Worm (Caenorhabditis elegans) whole organism, young adult: ENCODE data around the gene T24H10.4.

Source experiments
- B0261.1 ChIP-seq: sonication (generic microtip); optimal IDR thresholded peaks from 2 replicates; lab custom pipeline; 2016; ENCODE audit warnings: mild to moderate bottlenecking, missing genetic modification characterization, moderate library complexity, missing compliant biosample characterization
- B0336.3 ChIP-seq: fragments of 200-800 bp; sonication (Bioruptor generic); IDR thresholded peaks from 2 replicates; pipeline ENCODE4 v1.3.6; 2022; ENCODE audit warnings: missing genetic modification characterization, missing compliant biosample characterization
- C06A6.2 ChIP-seq: fragments of 200-800 bp; sonication (Bioruptor generic); conservative IDR thresholded peaks from 2 replicates; pipeline ENCODE4 v1.3.6; 2022; ENCODE audit warnings: missing genetic modification characterization, missing compliant biosample characterization
- F37B4.10 ChIP-seq: fragments of 200-800 bp; sonication (Bioruptor generic); IDR thresholded peaks from 2 replicates; pipeline ENCODE4 v1.3.6; 2022; ENCODE audit warnings: missing genetic modification characterization, missing compliant biosample characterization
- F49E8.2 ChIP-seq: sonication (generic microtip); optimal IDR thresholded peaks from 3 replicates; lab custom pipeline; 2017; ENCODE audit warnings: missing genetic modification characterization, mild to moderate bottlenecking, missing compliant biosample characterization, antibody characterized with exemption, moderate library complexity; ENCODE audit not compliant: insufficient read depth
- F55B11.4 ChIP-seq: sonication (generic microtip); optimal IDR thresholded peaks from 2 replicates; lab custom pipeline; 2016; ENCODE audit warnings: missing compliant biosample characterization, missing genetic modification characterization, borderline replicate concordance; ENCODE audit not compliant: insufficient read depth
- F57C9.4 ChIP-seq: sonication (generic microtip); optimal IDR thresholded peaks from 2 replicates; lab custom pipeline; 2017; ENCODE audit warnings: mild to moderate bottlenecking, missing genetic modification characterization, missing compliant biosample characterization
- K12H6.12 ChIP-seq: fragments of 200-800 bp; sonication (Bioruptor generic); optimal IDR thresholded peaks from 2 replicates; lab custom pipeline; 2018; ENCODE audit warnings: mild to moderate bottlenecking, missing genetic modification characterization, missing compliant biosample characterization
- T07F8.4 ChIP-seq: sonication (generic microtip); optimal IDR thresholded peaks from 2 replicates; lab custom pipeline; 2016; ENCODE audit warnings: mild to moderate bottlenecking, missing genetic modification characterization, moderate library complexity, missing compliant biosample characterization
- Y56A3A.18 ChIP-seq: fragments of 200-800 bp; sonication (Bioruptor generic); IDR thresholded peaks from 2 replicates; pipeline ENCODE4 v1.3.6; 2022; ENCODE audit warnings: missing genetic modification reagents, missing genetic modification characterization, missing compliant biosample characterization
- Y95B8A.8 ChIP-seq: fragments of 200-800 bp; sonication (Bioruptor generic); IDR thresholded peaks from 2 replicates; pipeline ENCODE4 v1.3.6; 2022; ENCODE audit warnings: missing genetic modification reagents, missing genetic modification characterization, missing compliant biosample characterization
- akir-1 ChIP-seq: fragments of 200-800 bp; sonication (Bioruptor generic); optimal IDR thresholded peaks from 2 replicates; lab custom pipeline; 2018; ENCODE audit warnings: mild to moderate bottlenecking, missing genetic modification characterization, moderate library complexity, missing compliant biosample characterization
- aptf-3 ChIP-seq: fragments of 200-800 bp; sonication (Bioruptor generic); IDR thresholded peaks from 2 replicates; pipeline ENCODE4 v1.3.6; 2022; ENCODE audit warnings: missing genetic modification characterization, missing compliant biosample characterization
- atf-7 ChIP-seq: sonication (generic microtip); optimal IDR thresholded peaks from 2 replicates; lab custom pipeline; 2017; ENCODE audit warnings: mild to moderate bottlenecking, missing genetic modification characterization, missing compliant biosample characterization
- bed-1 ChIP-seq: fragments of 200-800 bp; sonication (Bioruptor generic); IDR thresholded peaks from 2 replicates; pipeline ENCODE4 v1.3.6; 2022; ENCODE audit warnings: missing genetic modification reagents, missing genetic modification characterization, missing compliant biosample characterization
- bed-2 ChIP-seq: fragments of 200-800 bp; sonication (Bioruptor generic); IDR thresholded peaks from 2 replicates; pipeline ENCODE4 v1.3.6; 2022; ENCODE audit warnings: missing genetic modification reagents, missing genetic modification characterization, missing compliant biosample characterization
- cebp-1 ChIP-seq, 2 experiments: fragments of 200-800 bp in 1 of 2; sonication (Bioruptor generic) in 1 of 2; sonication (generic microtip) in 1 of 2; IDR thresholded peaks in 1 of 2; optimal IDR thresholded peaks in 1 of 2; 2 replicates each; pipeline versions ENCODE4 v1.3.6 to Lab custom; 2017 to 2022; ENCODE audit warnings: missing compliant biosample characterization in 2 of 2, missing genetic modification characterization in 2 of 2, mild to moderate bottlenecking in 1 of 2, missing genetic modification reagents in 1 of 2, moderate library complexity in 1 of 2
- ceh-100 ChIP-seq: fragments of 200-800 bp; sonication (Bioruptor generic); IDR thresholded peaks from 2 replicates; pipeline ENCODE4 v1.3.6; 2022; ENCODE audit warnings: missing genetic modification reagents, missing genetic modification characterization, missing compliant biosample characterization
- ceh-27 ChIP-seq: fragments of 200-800 bp; sonication (Bioruptor generic); optimal IDR thresholded peaks from 2 replicates; lab custom pipeline; 2018; ENCODE audit warnings: mild to moderate bottlenecking, missing genetic modification characterization, moderate library complexity, missing compliant biosample characterization
- ceh-58 ChIP-seq: fragments of 200-800 bp; sonication (Bioruptor generic); IDR thresholded peaks from 2 replicates; pipeline ENCODE4 v1.3.6; 2022; ENCODE audit warnings: missing genetic modification characterization, missing compliant biosample characterization
- chd-7 ChIP-seq: sonication (generic microtip); optimal IDR thresholded peaks from 2 replicates; lab custom pipeline; 2016; ENCODE audit warnings: mild to moderate bottlenecking, missing genetic modification characterization, moderate library complexity, missing compliant biosample characterization
- die-1 ChIP-seq: sonication (generic microtip); optimal IDR thresholded peaks from 2 replicates; lab custom pipeline; 2016; ENCODE audit warnings: missing genotype, mild to moderate bottlenecking, missing genetic modification characterization, missing compliant biosample characterization
- dpl-1 ChIP-seq: fragments of 150-350 bp; optimal IDR thresholded peaks from 2 replicates; lab custom pipeline; 2014; ENCODE audit warnings: missing biosample characterization, missing genetic modification reagents, missing genetic modification characterization
- efl-1 ChIP-seq: fragments of 150-350 bp; optimal IDR thresholded peaks from 2 replicates; lab custom pipeline; 2014; ENCODE audit warnings: missing biosample characterization, missing genetic modification reagents, missing genetic modification characterization
- ets-4 ChIP-seq: fragments of 200-800 bp; sonication (Bioruptor generic); optimal IDR thresholded peaks from 2 replicates; lab custom pipeline; 2018; ENCODE audit warnings: mild to moderate bottlenecking, missing genetic modification characterization, missing compliant biosample characterization
- fkh-3 ChIP-seq: sonication (generic microtip); optimal IDR thresholded peaks from 2 replicates; lab custom pipeline; 2016; ENCODE audit warnings: mild to moderate bottlenecking, missing genetic modification characterization, missing compliant biosample characterization
- gei-17 ChIP-seq: fragments of 200-800 bp; sonication (Bioruptor generic); optimal IDR thresholded peaks from 2 replicates; lab custom pipeline; 2018; ENCODE audit warnings: mild to moderate bottlenecking, missing genetic modification characterization, missing compliant biosample characterization
- hlh-12 ChIP-seq: sonication (generic microtip); optimal IDR thresholded peaks from 2 replicates; lab custom pipeline; 2016; ENCODE audit warnings: missing genetic modification characterization, missing compliant biosample characterization
- hmg-1.2 ChIP-seq: fragments of 200-800 bp; sonication (Bioruptor generic); IDR thresholded peaks from 2 replicates; pipeline ENCODE4 v1.3.6; 2022; ENCODE audit warnings: missing genetic modification reagents, missing genetic modification characterization, missing compliant biosample characterization
- hrde-1 ChIP-seq: sonication (generic microtip); optimal IDR thresholded peaks from 2 replicates; lab custom pipeline; 2016; ENCODE audit warnings: missing genetic modification characterization, mild to moderate bottlenecking, missing compliant biosample characterization, moderate library complexity, missing genotype, missing genetic modification reagents, borderline replicate concordance
- lin-40 ChIP-seq: sonication (generic microtip); optimal IDR thresholded peaks from 2 replicates; lab custom pipeline; 2016; ENCODE audit warnings: missing genetic modification characterization, mild to moderate bottlenecking, missing compliant biosample characterization, missing genotype, missing genetic modification reagents
- lin-54 ChIP-seq: fragments of 200-800 bp; sonication (Bioruptor generic); optimal IDR thresholded peaks from 2 replicates; lab custom pipeline; 2018; ENCODE audit warnings: mild to moderate bottlenecking, missing genetic modification characterization, missing compliant biosample characterization
- madf-10 ChIP-seq: sonication (generic microtip); optimal IDR thresholded peaks from 2 replicates; lab custom pipeline; 2016; ENCODE audit warnings: mild to moderate bottlenecking, missing genetic modification characterization, missing compliant biosample characterization
- mes-4 ChIP-seq: sonication (generic microtip); optimal IDR thresholded peaks from 2 replicates; lab custom pipeline; 2016; ENCODE audit warnings: missing genotype, missing genetic modification characterization, missing compliant biosample characterization
- nfya-2 ChIP-seq: fragments of 200-800 bp; sonication (Bioruptor generic); IDR thresholded peaks from 2 replicates; pipeline ENCODE4 v1.3.6; 2022; ENCODE audit warnings: missing genetic modification reagents, missing genetic modification characterization, missing compliant biosample characterization
- nhr-27 ChIP-seq: fragments of 200-800 bp; sonication (Bioruptor generic); optimal IDR thresholded peaks from 2 replicates; lab custom pipeline; 2018; ENCODE audit warnings: mild to moderate bottlenecking, missing genetic modification characterization, moderate library complexity, missing compliant biosample characterization
- nhr-80 ChIP-seq: sonication (generic microtip); optimal IDR thresholded peaks from 2 replicates; lab custom pipeline; 2016; ENCODE audit warnings: missing genetic modification characterization, missing compliant biosample characterization
- nhr-90 ChIP-seq: sonication (generic microtip); optimal IDR thresholded peaks from 2 replicates; lab custom pipeline; 2016; ENCODE audit warnings: missing genotype, mild to moderate bottlenecking, missing genetic modification characterization, missing compliant biosample characterization
- pbrm-1 ChIP-seq: fragments of 200-800 bp; sonication (Bioruptor generic); IDR thresholded peaks from 2 replicates; pipeline ENCODE4 v1.3.6; 2022; ENCODE audit warnings: missing genetic modification reagents, missing genetic modification characterization, missing compliant biosample characterization
- snpc-4 ChIP-seq, 5 experiments: fragments of 150-350 bp in 1 of 5; sonication (generic microtip) in 4 of 5; optimal IDR thresholded peaks; 2 replicates each; lab custom pipeline; 2014 to 2018; ENCODE audit warnings: missing genetic modification characterization in 5 of 5, missing biosample characterization in 3 of 5, antibody characterized with exemption in 2 of 5, mild to moderate bottlenecking in 2 of 5, missing compliant biosample characterization in 2 of 5, missing genotype in 2 of 5, moderate library complexity in 2 of 5, missing genetic modification reagents in 1 of 5
- sptf-2 ChIP-seq: fragments of 200-800 bp; sonication (Bioruptor generic); optimal IDR thresholded peaks from 2 replicates; lab custom pipeline; 2018; ENCODE audit warnings: mild to moderate bottlenecking, missing genetic modification characterization, missing compliant biosample characterization
- tlf-1 ChIP-seq: fragments of 200-800 bp; sonication (Bioruptor generic); optimal IDR thresholded peaks from 2 replicates; lab custom pipeline; 2018; ENCODE audit warnings: mild to moderate bottlenecking, missing genetic modification characterization, missing compliant biosample characterization
- unc-62 ChIP-seq: fragments of 150-350 bp; optimal IDR thresholded peaks from 2 replicates; lab custom pipeline; 2014; ENCODE audit warnings: missing biosample characterization, missing genetic modification reagents, missing genetic modification characterization
- zfh-2 ChIP-seq: fragments of 200-800 bp; sonication (Bioruptor generic); conservative IDR thresholded peaks from 2 replicates; pipeline ENCODE4 v1.3.6; 2022; ENCODE audit warnings: missing genetic modification reagents, missing genetic modification characterization, missing compliant biosample characterization
- ztf-28 ChIP-seq: fragments of 200-800 bp; sonication (Bioruptor generic); IDR thresholded peaks from 2 replicates; pipeline ENCODE4 v1.3.6; 2022; ENCODE audit warnings: missing genetic modification reagents, missing genetic modification characterization, missing compliant biosample characterization

Gene T24H10.4

DNA sequence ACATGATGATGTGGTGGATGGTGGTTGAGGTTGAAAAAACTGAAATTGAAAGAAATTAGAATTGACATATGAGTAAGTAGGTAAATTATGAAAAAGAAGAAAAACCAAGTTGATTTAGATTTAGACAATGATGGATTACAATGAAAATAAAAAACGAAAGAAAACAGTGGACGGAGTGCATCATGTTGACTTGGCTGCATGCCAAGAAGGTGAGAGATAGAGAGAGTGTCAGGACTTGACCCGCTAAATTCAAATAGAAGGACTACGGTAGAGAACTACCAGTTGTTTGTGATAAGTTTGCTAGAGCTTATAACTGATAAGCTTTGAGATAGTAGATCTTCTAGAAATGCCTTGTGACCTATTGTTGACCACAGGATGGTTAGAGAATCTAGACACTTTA lies 48.2 kb upstream of the T24H10.4 start, which contains the start of gene T24B8.3:
Gene T24B8.3 (minus strand): TSS at position 39 of the 400 bp plus-strand sequence.
- TF ChIP-seq die-1 (tag; lab: Kevin White, UChicago) (no peak), T07F8.4 (tag; lab: Kevin White, UChicago) (no peak), fkh-3 (tag; lab: Kevin White, UChicago) (no peak), ztf-28 (no peak), atf-7 (tag; lab: Kevin White, UChicago) (no peak), efl-1 (GFP tag; lab: Kevin White, UChicago) (no peak)
- TF ChIP-seq, all 124 proteins: peak for 0

DNA sequence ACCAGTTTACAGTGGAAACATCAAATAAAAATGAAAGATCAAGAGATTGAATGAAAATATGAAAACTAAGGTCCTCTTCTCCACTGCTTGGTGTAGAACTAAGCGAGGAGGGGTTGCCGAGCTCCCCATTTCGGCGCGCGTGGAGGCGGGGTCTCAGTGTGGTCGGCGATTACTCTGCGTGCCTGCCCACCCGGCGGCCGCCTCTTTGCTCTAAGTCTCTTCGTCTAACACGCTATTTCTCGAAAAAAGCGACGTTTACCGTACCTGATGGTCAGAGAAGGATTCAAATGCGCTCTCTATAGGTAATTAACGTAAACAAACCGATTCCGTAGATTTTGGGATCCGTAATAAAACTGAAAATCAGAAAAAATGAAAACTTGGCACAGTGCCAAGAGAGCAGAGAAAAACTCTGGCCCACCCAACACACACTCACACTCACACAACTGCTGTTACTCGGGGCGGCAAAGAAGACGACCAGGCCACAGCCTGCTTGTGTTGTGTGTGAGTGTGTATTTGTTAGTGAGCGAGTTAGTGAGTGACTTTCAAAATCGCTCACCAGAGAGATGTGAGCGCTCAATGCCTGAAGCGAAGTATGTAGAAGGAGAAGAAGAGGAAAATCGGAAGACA lies 47.7 kb upstream of the T24H10.4 start:
- TF ChIP-seq lin-40 (tag; lab: Kevin White, UChicago) (peak; percentile 56), F55B11.4 (tag; lab: Kevin White, UChicago) (no peak), ceh-58 (GFP tag; lab: Robert Waterston, UW) (no peak), nhr-27 (tag; lab: Kevin White, UChicago) (no peak), lin-54 (GFP tag; lab: Kevin White, UChicago) (peak; percentile 19), madf-10 (tag; lab: Kevin White, UChicago) (peak; percentile 90), gei-17 (GFP tag; lab: Kevin White, UChicago) (no peak), die-1 (tag; lab: Kevin White, UChicago) (no peak), akir-1 (no peak), ceh-27 (peak; percentile 64), ets-4 (GFP tag; lab: Kevin White, UChicago) (no peak), B0261.1 (tag; lab: Kevin White, UChicago) (no peak), zfh-2 (GFP tag; lab: Robert Waterston, UW) (peak; percentile 92), Y95B8A.8 (GFP tag; lab: Robert Waterston, UW) (no peak), snpc-4 (GFP tag; optimal IDR thresholded peaks at IDR 0.05; lab: Kevin White, UChicago) (no peak), snpc-4 (tag; optimal IDR thresholded peaks at IDR 0.05; lab: Kevin White, UChicago) (peak; percentile 5 to 55 (median 36)), B0336.3 (GFP tag; lab: Robert Waterston, UW) (peak; percentile 48; the same call in 1 of the 2 replicates), nhr-80 (peak; percentile 74), hlh-12 (tag; lab: Kevin White, UChicago) (no peak), F57C9.4 (no peak), C06A6.2 (GFP tag; lab: Robert Waterston, UW) (no peak), chd-7 (tag; lab: Kevin White, UChicago) (peak; percentile 20), mes-4 (tag; lab: Kevin White, UChicago) (no peak), aptf-3 (GFP tag; lab: Robert Waterston, UW) (no peak), bed-1 (no peak), F37B4.10 (GFP tag; lab: Robert Waterston, UW) (0 out of 2 replicates have a peak, but pooled peaks have one; percentile 57), K12H6.12 (tag; lab: Kevin White, UChicago) (peak; percentile 75), cebp-1 (GFP tag; IDR thresholded peaks at IDR 0.05; lab: Robert Waterston, UW) (0 out of 2 replicates have a peak, but pooled peaks have one; percentile 28), cebp-1 (tag; optimal IDR thresholded peaks at IDR 0.05; lab: Kevin White, UChicago) (peak; percentile 78), hmg-1.2 (GFP tag; lab: Robert Waterston, UW) (peak; percentile 81), dpl-1 (no peak), tlf-1 (GFP tag; lab: Kevin White, UChicago) (peak; percentile 6), nhr-90 (tag; lab: Kevin White, UChicago) (peak; percentile 56), unc-62 (GFP tag; lab: Kevin White, UChicago) (no peak), Y56A3A.18 (no peak), nfya-2 (no peak), ceh-100 (GFP tag; lab: Robert Waterston, UW) (no peak), bed-2 (no peak), hrde-1 (no peak), F49E8.2 (tag; lab: Kevin White, UChicago) (no peak), sptf-2 (GFP tag; lab: Kevin White, UChicago) (no peak), pbrm-1 (GFP tag; lab: Robert Waterston, UW) (peak; percentile 47; the same call in 1 of the 2 replicates)
